Worm (Caenorhabditis elegans) whole organism, L1 larva: ENCODE measurements around the gene sar-1.

Experiments
- C16A3.4 ChIP-seq: fragments of 150-350 bp; optimal IDR thresholded peaks from 2 replicates; lab custom pipeline; 2014; ENCODE audit warnings: missing biosample characterization, missing genetic modification characterization
- elt-2 ChIP-seq: sonication (generic microtip); optimal IDR thresholded peaks from 2 replicates; lab custom pipeline; 2016; ENCODE audit warnings: missing genetic modification characterization, mild to moderate bottlenecking, inconsistent platforms, missing compliant biosample characterization, missing genetic modification reagents
- fkh-8 ChIP-seq: sonication (generic microtip); optimal IDR thresholded peaks from 2 replicates; lab custom pipeline; 2016; ENCODE audit warnings: mild to moderate bottlenecking, missing genetic modification characterization, missing compliant biosample characterization
- hlh-17 ChIP-seq: fragments of 200-800 bp; sonication (Bioruptor generic); optimal IDR thresholded peaks from 2 replicates; lab custom pipeline; 2018; ENCODE audit warnings: missing genetic modification characterization, mild to moderate bottlenecking, missing compliant biosample characterization, moderate library complexity, borderline replicate concordance
- isw-1 ChIP-seq: fragments of 200-800 bp; sonication (Bioruptor generic); IDR thresholded peaks from 2 replicates; pipeline ENCODE4 v1.3.6; 2022; ENCODE audit warnings: missing genetic modification characterization, missing compliant biosample characterization
- nhr-28 ChIP-seq: fragments of 150-350 bp; optimal IDR thresholded peaks from 2 replicates; lab custom pipeline; 2014; ENCODE audit warnings: missing biosample characterization, missing genetic modification characterization
- nhr-47 ChIP-seq: sonication (generic microtip); optimal IDR thresholded peaks from 2 replicates; lab custom pipeline; 2016; ENCODE audit warnings: mild to moderate bottlenecking, missing genetic modification characterization, moderate library complexity, missing compliant biosample characterization
- nhr-90 ChIP-seq: sonication (generic microtip); optimal IDR thresholded peaks from 2 replicates; lab custom pipeline; 2016; ENCODE audit warnings: mild to moderate bottlenecking, missing genetic modification characterization, missing compliant biosample characterization; ENCODE audit not compliant: poor library complexity

sar-1 gene

ce11 chrIV:4463132-4463531 lies 50.0 kb downstream of the sar-1 start, which contains the start of gene M01H9.2:
TSS of gene M01H9.2 (minus strand) at chrIV:4463232.
- TF ChIP-seq elt-2, result no peak
- no peak for TF ChIP-seq nhr-28 (tag; lab: Kevin White, UChicago)
- TF ChIP-seq nhr-47 (tag; lab: Kevin White, UChicago), result no peak
- TF ChIP-seq fkh-8 (tag; lab: Kevin White, UChicago), result no peak
- TF ChIP-seq hlh-17, result no peak
- TF ChIP-seq C16A3.4 (tag; lab: Kevin White, UChicago), result no peak
- TF ChIP-seq nhr-90 (tag; lab: Kevin White, UChicago), result no peak
- TF ChIP-seq isw-1 (GFP tag; lab: Robert Waterston, UW), result no peak
